Worm (Caenorhabditis elegans) whole organism, L4 larva: ENCODE data around the gene str-103.
A peak's percentile ranks its signal among the peaks of the same experiment; 100 is the strongest.

Source experiments
- T20F7.1 ChIP-seq: fragments of 200-800 bp; sonication (Bioruptor generic); optimal IDR thresholded peaks from 2 replicates; lab custom pipeline; 2018; ENCODE audit warnings: mild to moderate bottlenecking, missing genetic modification characterization, missing compliant biosample characterization
- T26A8.4 ChIP-seq: fragments of 200-800 bp; sonication (Bioruptor generic); IDR thresholded peaks from 2 replicates; pipeline ENCODE4 v1.3.6; 2022; ENCODE audit warnings: missing genetic modification characterization, missing compliant biosample characterization
- Y48G9A.11 ChIP-seq: fragments of 200-800 bp; sonication (Bioruptor generic); IDR thresholded peaks from 2 replicates; pipeline ENCODE4 v1.3.6; 2022; ENCODE audit warnings: missing genetic modification reagents, missing genetic modification characterization, missing compliant biosample characterization
- Y5F2A.4 ChIP-seq: fragments of 200-800 bp; sonication (Bioruptor generic); optimal IDR thresholded peaks from 2 replicates; lab custom pipeline; 2018; ENCODE audit warnings: mild to moderate bottlenecking, missing genetic modification characterization, missing compliant biosample characterization
- Y75B8A.6 ChIP-seq: fragments of 200-800 bp; sonication (Bioruptor generic); IDR thresholded peaks from 2 replicates; pipeline ENCODE4 v1.3.6; 2022; ENCODE audit warnings: missing genetic modification reagents, missing genetic modification characterization, missing compliant biosample characterization
- aly-2 ChIP-seq: sonication (generic microtip); optimal IDR thresholded peaks from 2 replicates; lab custom pipeline; 2018; ENCODE audit warnings: missing biosample characterization, missing genetic modification characterization
- ceh-28 ChIP-seq: fragments of 150-350 bp; optimal IDR thresholded peaks from 2 replicates; lab custom pipeline; 2014; ENCODE audit warnings: missing biosample characterization, missing genetic modification reagents, missing genetic modification characterization
- ceh-62 ChIP-seq: sonication (generic microtip); optimal IDR thresholded peaks from 2 replicates; lab custom pipeline; 2017; ENCODE audit warnings: missing biosample characterization, missing genetic modification characterization
- daf-12 ChIP-seq: fragments of 150-350 bp; optimal IDR thresholded peaks from 2 replicates; lab custom pipeline; 2014; ENCODE audit warnings: missing biosample characterization, missing genetic modification reagents, missing genetic modification characterization
- daf-16 ChIP-seq, 3 experiments: sonication (generic microtip); optimal IDR thresholded peaks; 2 replicates each; lab custom pipeline; 2016 to 2017; ENCODE audit warnings: missing genetic modification characterization in 3 of 3, missing genetic modification reagents in 3 of 3, mild to moderate bottlenecking in 2 of 3, missing compliant biosample characterization in 2 of 3, missing biosample characterization in 1 of 3, moderate library complexity in 1 of 3
- daf-19 ChIP-seq: fragments of 200-800 bp; sonication (Bioruptor generic); conservative IDR thresholded peaks from 2 replicates; pipeline ENCODE4 v1.3.6; 2022; ENCODE audit warnings: missing genetic modification characterization, missing compliant biosample characterization
- daf-8 ChIP-seq: fragments of 200-800 bp; sonication (Bioruptor generic); IDR thresholded peaks from 2 replicates; pipeline ENCODE4 v1.3.6; 2022; ENCODE audit warnings: missing genetic modification characterization, missing compliant biosample characterization
- dmd-6 ChIP-seq: fragments of 200-800 bp; sonication (Bioruptor generic); IDR thresholded peaks from 2 replicates; pipeline ENCODE4 v1.3.6; 2022; ENCODE audit warnings: missing genetic modification reagents, missing genetic modification characterization, missing compliant biosample characterization
- dve-1 ChIP-seq: sonication (generic microtip); optimal IDR thresholded peaks from 2 replicates; lab custom pipeline; 2017; ENCODE audit warnings: antibody characterized with exemption, mild to moderate bottlenecking, missing genetic modification characterization, missing compliant biosample characterization; ENCODE audit not compliant: insufficient read depth
- egl-27 ChIP-seq: sonication (generic microtip); optimal IDR thresholded peaks from 3 replicates; lab custom pipeline; 2017; ENCODE audit warnings: missing biosample characterization, missing genetic modification reagents, missing genetic modification characterization
- gei-8 ChIP-seq: fragments of 200-800 bp; sonication (Bioruptor generic); optimal IDR thresholded peaks from 2 replicates; lab custom pipeline; 2018; ENCODE audit warnings: mild to moderate bottlenecking, missing genetic modification characterization, missing compliant biosample characterization
- jun-1 ChIP-seq: fragments of 150-350 bp; optimal IDR thresholded peaks from 2 replicates; lab custom pipeline; 2014; ENCODE audit warnings: missing biosample characterization, missing genetic modification reagents, missing genetic modification characterization
- lir-3 ChIP-seq: sonication (generic microtip); optimal IDR thresholded peaks from 2 replicates; lab custom pipeline; 2016; ENCODE audit warnings: mild to moderate bottlenecking, missing genetic modification characterization, missing compliant biosample characterization
- mes-2 ChIP-seq: sonication (generic microtip); optimal IDR thresholded peaks from 2 replicates; lab custom pipeline; 2016; ENCODE audit warnings: missing genotype, mild to moderate bottlenecking, missing genetic modification characterization, missing compliant biosample characterization; ENCODE audit not compliant: poor library complexity, severe bottlenecking
- nhr-237 ChIP-seq: sonication (generic microtip); optimal IDR thresholded peaks from 2 replicates; lab custom pipeline; 2017; ENCODE audit warnings: missing biosample characterization, missing genetic modification characterization
- nhr-28 ChIP-seq: fragments of 150-350 bp; optimal IDR thresholded peaks from 2 replicates; lab custom pipeline; 2014; ENCODE audit warnings: missing biosample characterization, missing genetic modification characterization
- nhr-42 ChIP-seq: fragments of 200-800 bp; sonication (Bioruptor generic); IDR thresholded peaks from 2 replicates; pipeline ENCODE4 v1.3.6; 2022; ENCODE audit warnings: missing genetic modification characterization, missing compliant biosample characterization
- nhr-48 ChIP-seq: sonication (generic microtip); optimal IDR thresholded peaks from 2 replicates; lab custom pipeline; 2016; ENCODE audit warnings: mild to moderate bottlenecking, missing genetic modification characterization, missing compliant biosample characterization
- nhr-6 ChIP-seq: fragments of 150-350 bp; optimal IDR thresholded peaks from 2 replicates; lab custom pipeline; 2014; ENCODE audit warnings: missing biosample characterization, missing genetic modification characterization
- nhr-76 ChIP-seq: fragments of 150-350 bp; optimal IDR thresholded peaks from 2 replicates; lab custom pipeline; 2014; ENCODE audit warnings: missing biosample characterization, missing genetic modification characterization
- nhr-77 ChIP-seq: fragments of 150-350 bp; optimal IDR thresholded peaks from 2 replicates; lab custom pipeline; 2014; ENCODE audit warnings: missing biosample characterization, missing genetic modification characterization
- pha-4 ChIP-seq, 2 experiments: fragments of 150-350 bp in 1 of 2; fragments of 200-800 bp in 1 of 2; sonication (Bioruptor generic) in 1 of 2; IDR thresholded peaks in 1 of 2; optimal IDR thresholded peaks in 1 of 2; 2 replicates each; pipeline versions ENCODE4 v1.3.6 to Lab custom; 2014 to 2022; ENCODE audit warnings: missing genetic modification characterization in 2 of 2, missing genetic modification reagents in 2 of 2, missing biosample characterization in 1 of 2, missing compliant biosample characterization in 1 of 2
- pqm-1 ChIP-seq: sonication (generic microtip); optimal IDR thresholded peaks from 2 replicates; lab custom pipeline; 2017; ENCODE audit warnings: missing biosample characterization, missing genetic modification characterization
- rbr-2 ChIP-seq: sonication (generic microtip); optimal IDR thresholded peaks from 2 replicates; lab custom pipeline; 2016; ENCODE audit warnings: missing genotype, missing genetic modification characterization, missing compliant biosample characterization
- saeg-2 ChIP-seq: fragments of 200-800 bp; sonication (Bioruptor generic); IDR thresholded peaks from 2 replicates; pipeline ENCODE4 v1.3.6; 2022; ENCODE audit warnings: missing genetic modification reagents, missing genetic modification characterization, missing compliant biosample characterization
- sdz-12 ChIP-seq: fragments of 200-800 bp; sonication (Bioruptor generic); optimal IDR thresholded peaks from 2 replicates; lab custom pipeline; 2018; ENCODE audit warnings: mild to moderate bottlenecking, missing genetic modification characterization, missing compliant biosample characterization
- set-16 ChIP-seq: fragments of 200-800 bp; sonication (Bioruptor generic); IDR thresholded peaks from 2 replicates; pipeline ENCODE4 v1.3.6; 2022; ENCODE audit warnings: missing genetic modification reagents, missing genetic modification characterization, missing compliant biosample characterization
- skn-1 ChIP-seq: fragments of 150-350 bp; optimal IDR thresholded peaks from 2 replicates; lab custom pipeline; 2014; ENCODE audit warnings: missing biosample characterization, missing genetic modification characterization
- snpc-1.2 ChIP-seq: fragments of 200-800 bp; sonication (Bioruptor generic); IDR thresholded peaks from 2 replicates; pipeline ENCODE4 v1.3.6; 2022; ENCODE audit warnings: missing genetic modification reagents, missing genetic modification characterization, missing compliant biosample characterization
- snpc-4 ChIP-seq: fragments of 150-350 bp; optimal IDR thresholded peaks from 2 replicates; lab custom pipeline; 2014; ENCODE audit warnings: missing biosample characterization, missing genetic modification characterization
- tag-97 ChIP-seq: fragments of 200-800 bp; sonication (Bioruptor generic); IDR thresholded peaks from 2 replicates; pipeline ENCODE4 v1.3.6; 2022; ENCODE audit warnings: missing genetic modification characterization, missing compliant biosample characterization
- vab-7 ChIP-seq: fragments of 200-800 bp; sonication (Bioruptor generic); IDR thresholded peaks from 2 replicates; pipeline ENCODE4 v1.3.6; 2022; ENCODE audit warnings: missing genetic modification reagents, missing genetic modification characterization, missing compliant biosample characterization
- zag-1 ChIP-seq: fragments of 150-350 bp; optimal IDR thresholded peaks from 2 replicates; lab custom pipeline; 2014; ENCODE audit warnings: missing biosample characterization, missing genetic modification characterization
- zfp-3 ChIP-seq: fragments of 200-800 bp; sonication (Bioruptor generic); conservative IDR thresholded peaks from 2 replicates; pipeline ENCODE4 v1.3.6; 2022; ENCODE audit warnings: missing genetic modification reagents, missing genetic modification characterization, missing compliant biosample characterization
- ztf-11 ChIP-seq: fragments of 150-350 bp; optimal IDR thresholded peaks from 2 replicates; lab custom pipeline; 2014; ENCODE audit warnings: missing biosample characterization, missing genetic modification characterization

Gene str-103

DNA sequence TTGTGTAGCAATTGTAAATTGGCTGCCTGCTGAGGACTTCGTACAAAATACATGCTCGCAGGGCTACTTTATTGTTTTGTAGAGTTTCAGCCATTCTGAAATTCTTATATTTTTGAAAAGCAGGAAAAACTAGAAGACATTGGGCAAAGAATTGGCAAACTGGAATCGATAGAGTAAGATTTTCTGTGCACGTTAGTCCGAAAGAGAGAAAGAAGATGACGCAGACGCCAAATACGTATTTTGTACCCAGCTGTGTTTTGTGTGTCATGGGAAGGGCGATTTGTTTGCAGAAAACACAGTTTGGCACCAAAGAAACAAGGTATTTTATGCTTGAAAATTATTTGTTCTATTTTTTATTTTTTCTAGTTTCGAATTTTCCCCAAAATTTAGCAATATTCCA, 8.9 kb upstream of the str-103 start, which contains the start of gene fbxa-143:
Gene fbxa-143, minus strand, starts transcription at position 101 of the 400 bp plus-strand sequence.
- TF ChIP-seq daf-19 (GFP tag; lab: Robert Waterston, UW) (no peak), rbr-2 (tag; lab: Kevin White, UChicago) (no peak), nhr-28 (tag; lab: Kevin White, UChicago) (peak; percentile 48), nhr-42 (GFP tag; lab: Robert Waterston, UW) (no peak), gei-8 (no peak), ceh-62 (tag; lab: Kevin White, UChicago) (no peak), pqm-1 (tag; lab: Kevin White, UChicago) (no peak), skn-1 (no peak)

DNA sequence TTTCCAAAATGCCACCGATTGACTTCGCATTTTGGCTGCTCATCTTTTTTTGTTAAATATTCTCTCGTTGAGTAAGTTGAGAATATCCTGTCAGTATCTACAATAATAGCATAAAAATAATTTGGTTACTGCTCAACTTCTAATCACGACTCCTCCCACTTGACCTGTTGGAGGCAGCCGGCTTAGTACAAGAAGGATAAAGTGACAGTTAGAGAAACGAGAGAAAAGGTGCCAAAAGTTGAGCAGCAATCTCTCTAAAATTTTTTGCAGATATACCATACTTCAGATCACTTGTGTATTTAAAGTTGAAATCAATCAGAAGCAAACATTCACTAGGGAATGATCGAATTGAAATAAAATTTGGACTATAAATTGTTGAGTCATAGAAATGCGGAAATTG, 6.2 kb upstream of the str-103 start, which contains the start of gene nhr-111:
Gene nhr-111, minus strand, starts transcription at position 101 of the 400 bp plus-strand sequence.
- TF ChIP-seq set-16, result no peak
- TF ChIP-seq daf-8 (GFP tag; lab: Robert Waterston, UW), result no peak
- no peak for TF ChIP-seq Y5F2A.4 (GFP tag; lab: Kevin White, UChicago)
- no peak for TF ChIP-seq nhr-77
- no peak for TF ChIP-seq egl-27
- no peak for TF ChIP-seq Y75B8A.6
- no peak for TF ChIP-seq saeg-2
- no peak for TF ChIP-seq Y48G9A.11 (GFP tag; lab: Robert Waterston, UW)
- TF ChIP-seq daf-12, result no peak
- no peak for TF ChIP-seq zag-1 (tag; lab: Kevin White, UChicago)
- no peak for TF ChIP-seq jun-1 (tag; lab: Kevin White, UChicago)
- TF ChIP-seq aly-2 (tag; lab: Kevin White, UChicago), result no peak
- TF ChIP-seq T20F7.1, result no peak
- no peak for TF ChIP-seq vab-7 (GFP tag; lab: Robert Waterston, UW)
- TF ChIP-seq snpc-4, result no peak
- no peak for TF ChIP-seq tag-97 (GFP tag; lab: Robert Waterston, UW)
- TF ChIP-seq nhr-76, result no peak
- no peak for TF ChIP-seq nhr-237

DNA sequence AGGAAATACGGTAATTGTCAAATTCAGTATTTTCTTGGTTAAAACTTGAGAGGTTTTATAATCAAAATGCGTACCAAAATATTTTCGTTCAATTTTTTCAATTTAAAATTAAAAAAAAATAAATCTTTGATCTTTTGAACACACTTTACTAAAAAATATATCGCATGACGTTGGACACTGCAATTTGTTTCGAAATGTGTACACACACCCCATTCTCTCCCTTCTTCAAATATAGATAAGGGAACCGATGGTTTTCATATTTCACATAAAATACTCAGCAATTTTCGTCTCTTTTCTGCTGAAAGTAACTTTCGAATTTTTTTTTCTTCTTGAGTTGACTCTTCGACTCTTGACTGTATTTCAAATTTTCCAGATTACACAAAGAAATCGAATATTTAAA, 3.0 kb upstream of the str-103 start:
- TF ChIP-seq ztf-11 (tag; lab: Kevin White, UChicago), result no peak
- TF ChIP-seq T26A8.4, result no peak
- TF ChIP-seq snpc-1.2, result no peak
- TF ChIP-seq sdz-12, result no peak
- no peak for TF ChIP-seq ceh-28 (tag; lab: Kevin White, UChicago)
- no peak for TF ChIP-seq daf-16 (GFP tag; optimal IDR thresholded peaks at IDR 0.05; lab: Kevin White, UChicago)
- TF ChIP-seq daf-16 (tag; optimal IDR thresholded peaks at IDR 0.05; lab: Kevin White, UChicago), result peak; percentile 29
- no peak for TF ChIP-seq nhr-48 (tag; lab: Kevin White, UChicago)
- TF ChIP-seq dve-1, result peak; percentile 32
- no peak for TF ChIP-seq nhr-6 (tag; lab: Kevin White, UChicago)
- no peak for TF ChIP-seq zfp-3 (GFP tag; lab: Robert Waterston, UW)
- TF ChIP-seq nhr-77, result no peak
- peak; percentile 12; the same call in 1 of the 2 replicates for TF ChIP-seq dmd-6
- peak; percentile 1 for TF ChIP-seq pqm-1 (tag; lab: Kevin White, UChicago)
- TF ChIP-seq lir-3 (tag; lab: Kevin White, UChicago), result no peak
- no peak for TF ChIP-seq mes-2 (tag; lab: Kevin White, UChicago)
- no peak for TF ChIP-seq pha-4 (GFP tag; IDR thresholded peaks at IDR 0.05; lab: Robert Waterston, UW)
- TF ChIP-seq pha-4 (tag; optimal IDR thresholded peaks at IDR 0.05; lab: Kevin White, UChicago), result peak; percentile 7
- TF ChIP-seq nhr-28 (tag; lab: Kevin White, UChicago), result peak; percentile 60
